Worm (Caenorhabditis elegans): ENCODE measurements around the gene F56C9.10.

- no peak for TF ChIP-seq ceh-36 (tag; optimal IDR thresholded peaks at IDR 0.05)
- no peak for TF ChIP-seq aly-1 (tag; optimal IDR thresholded peaks at IDR 0.05)
These were observed 42.5 kb downstream of the F56C9.10 start for ce11 chrIII:7292569-7292968.

All from whole organism, early embryonic.